Worm (Caenorhabditis elegans) whole organism, midembryonic: Measurements from ENCODE around the gene pygo-1.
"Not testable (repeated sequence)": the region's sequence is repeated elsewhere in the genome, so short reads cannot be mapped to it uniquely, and the experiment has no call there.

Source experiments
- T22C8.4 ChIP-seq: fragments of 200-800 bp; sonication (Bioruptor generic); IDR thresholded peaks from 2 replicates; pipeline ENCODE4 v1.3.6; 2022; ENCODE audit warnings: missing genetic modification characterization, missing compliant biosample characterization
- flt-1 ChIP-seq: fragments of 200-800 bp; sonication (Bioruptor generic); IDR thresholded peaks from 2 replicates; pipeline ENCODE4 v1.3.6; 2022; ENCODE audit warnings: missing genetic modification characterization, missing compliant biosample characterization
- klf-2 ChIP-seq: fragments of 200-800 bp; sonication (Bioruptor generic); conservative IDR thresholded peaks from 2 replicates; pipeline ENCODE4 v1.3.6; 2022; ENCODE audit warnings: missing genetic modification reagents, missing genetic modification characterization, missing compliant biosample characterization
- med-1 ChIP-seq: sonication (generic microtip); optimal IDR thresholded peaks from 2 replicates; lab custom pipeline; 2017; ENCODE audit warnings: missing genetic modification characterization, mild to moderate bottlenecking, missing compliant biosample characterization, antibody characterized with exemption, missing genetic modification reagents; ENCODE audit not compliant: insufficient read depth
- ref-1 ChIP-seq: fragments of 200-800 bp; sonication (Bioruptor generic); conservative IDR thresholded peaks from 2 replicates; pipeline ENCODE4 v1.3.6; 2022; ENCODE audit warnings: missing genetic modification reagents, missing genetic modification characterization, missing compliant biosample characterization
- tab-1 ChIP-seq: fragments of 200-800 bp; sonication (Bioruptor generic); IDR thresholded peaks from 2 replicates; pipeline ENCODE4 v1.3.6; 2022; ENCODE audit warnings: missing genetic modification characterization, missing compliant biosample characterization
- ztf-23 ChIP-seq: fragments of 200-800 bp; sonication (Bioruptor generic); IDR thresholded peaks from 2 replicates; pipeline ENCODE4 v1.3.6; 2022; ENCODE audit warnings: missing genetic modification reagents, missing genetic modification characterization, missing compliant biosample characterization
- ztf-29 ChIP-seq: fragments of 200-800 bp; sonication (Bioruptor generic); IDR thresholded peaks from 2 replicates; pipeline ENCODE4 v1.3.6; 2022; ENCODE audit warnings: missing genetic modification reagents, missing genetic modification characterization, missing compliant biosample characterization

DNA sequence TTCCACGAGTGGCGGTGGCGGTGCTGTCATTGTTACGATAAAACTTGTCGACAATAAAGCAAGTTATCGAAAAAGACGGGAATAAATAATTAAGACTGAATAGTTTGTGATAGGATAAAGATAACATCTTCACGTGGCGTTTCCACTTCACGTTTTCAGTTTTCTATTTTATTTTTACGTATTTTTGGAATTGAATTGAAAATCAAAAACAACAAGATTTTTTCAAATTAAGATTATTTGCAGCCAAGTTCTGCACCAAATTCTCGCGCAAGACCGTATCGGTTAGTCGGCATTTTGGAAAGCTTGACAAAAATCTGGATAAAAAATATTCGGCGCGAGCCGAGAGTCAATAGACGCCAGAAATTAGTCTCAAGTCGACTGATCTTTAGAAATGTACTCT is 16.2 kb upstream of the pygo-1 start, which contains the start of gene ttbk-2.2:
- TF ChIP-seq flt-1 (GFP tag; lab: Robert Waterston, UW); ref-1 (GFP tag; lab: Robert Waterston, UW); ztf-29 (GFP tag; lab: Robert Waterston, UW); med-1 (GFP tag; lab: Kevin White, UChicago); T22C8.4 (GFP tag; lab: Robert Waterston, UW); ztf-23; klf-2 (GFP tag; lab: Robert Waterston, UW); tab-1 (GFP tag; lab: Robert Waterston, UW): not testable (repeated sequence)
